Fruit fly (Drosophila melanogaster) Kc167 (cell line): Measurements from ENCODE around the gene ort.

Source experiments
- Sin3A ChIP-seq: fragments of >200 bp; optimal IDR thresholded peaks from 2 replicates; lab custom pipeline; 2018; ENCODE audit warnings: missing external identifiers
- insv ChIP-seq: fragments of >200 bp; optimal IDR thresholded peaks from 3 replicates; lab custom pipeline; 2018; ENCODE audit warnings: missing external identifiers
- psq ChIP-seq: fragments of >200 bp; optimal IDR thresholded peaks from 2 replicates; lab custom pipeline; 2017; ENCODE audit warnings: missing external identifiers
- ttk ChIP-seq: sonication (Bioruptor generic); optimal IDR thresholded peaks from 2 replicates; lab custom pipeline; 2017; ENCODE audit warnings: missing external identifiers

dm6 chr3R:19671223-19671991 lies 11.9 kb downstream of the ort start, which contains the start of gene Naam:
- TF ChIP-seq ttk (lab: Kevin White, UChicago) (no peak), insv (lab: Kevin White, UChicago) (no peak), psq (no peak), Sin3A (lab: Kevin White, UChicago) (no peak)
